Worm (Caenorhabditis elegans) whole organism, L1 larva: ENCODE data around the gene phf-15.
A peak's percentile ranks its signal among the peaks of the same experiment; 100 is the strongest.

Source experiments
- C04F5.9 ChIP-seq: sonication (generic microtip); optimal IDR thresholded peaks from 2 replicates; lab custom pipeline; 2016; ENCODE audit warnings: missing genetic modification characterization, missing compliant biosample characterization
- F16B12.6 ChIP-seq: fragments of 150-350 bp; optimal IDR thresholded peaks from 2 replicates; lab custom pipeline; 2014; ENCODE audit warnings: missing biosample characterization, missing genetic modification characterization
- Y116A8C.19 ChIP-seq: sonication (generic microtip); optimal IDR thresholded peaks from 2 replicates; lab custom pipeline; 2016; ENCODE audit warnings: missing compliant biosample characterization, missing genetic modification characterization, borderline replicate concordance
- aha-1 ChIP-seq: fragments of 150-350 bp; optimal IDR thresholded peaks from 2 replicates; lab custom pipeline; 2014; ENCODE audit warnings: missing biosample characterization, missing genetic modification characterization
- aly-2 ChIP-seq: fragments of 150-350 bp; optimal IDR thresholded peaks from 2 replicates; lab custom pipeline; 2014; ENCODE audit warnings: missing biosample characterization, missing genetic modification characterization
- blmp-1 ChIP-seq: fragments of 150-350 bp; optimal IDR thresholded peaks from 2 replicates; lab custom pipeline; 2014; ENCODE audit warnings: missing biosample characterization, missing genetic modification characterization
- ceh-8 ChIP-seq: fragments of 200-800 bp; sonication (Bioruptor generic); optimal IDR thresholded peaks from 2 replicates; lab custom pipeline; 2018; ENCODE audit warnings: mild to moderate bottlenecking, missing genetic modification characterization, moderate library complexity, missing compliant biosample characterization
- ceh-82 ChIP-seq, 3 experiments: fragments of 150-350 bp in 1 of 3; sonication (generic microtip) in 2 of 3; optimal IDR thresholded peaks; 2 replicates each; lab custom pipeline; 2014 to 2017; ENCODE audit warnings: missing biosample characterization in 3 of 3, missing genetic modification characterization in 3 of 3
- ceh-90 ChIP-seq: sonication (generic microtip); optimal IDR thresholded peaks from 2 replicates; lab custom pipeline; 2016; ENCODE audit warnings: missing genetic modification characterization, missing compliant biosample characterization
- dpl-1 ChIP-seq, 3 experiments: fragments of 150-350 bp in 2 of 3; sonication (generic microtip) in 1 of 3; optimal IDR thresholded peaks; 2 replicates each; lab custom pipeline; 2014 to 2017; ENCODE audit warnings: missing biosample characterization in 3 of 3, missing genetic modification characterization in 3 of 3, missing genetic modification reagents in 3 of 3
- efl-1 ChIP-seq, 4 experiments: fragments of 150-350 bp; optimal IDR thresholded peaks in 3 of 4; peaks in 1 of 4; 1 replicate in 1 of 4; 2 replicates in 3 of 4; lab custom pipeline; 2014; ENCODE audit warnings: missing biosample characterization in 2 of 4, missing genetic modification characterization in 2 of 4, missing genetic modification reagents in 2 of 4
- egl-13 ChIP-seq: sonication (generic microtip); optimal IDR thresholded peaks from 2 replicates; lab custom pipeline; 2016; ENCODE audit warnings: missing genotype, missing genetic modification reagents, missing genetic modification characterization, missing compliant biosample characterization
- egl-27 ChIP-seq, 2 experiments: fragments of 150-350 bp in 1 of 2; sonication (generic microtip); optimal IDR thresholded peaks; 3 replicates each; lab custom pipeline; 2017 to 2018; ENCODE audit warnings: missing biosample characterization in 2 of 2, missing genetic modification characterization in 2 of 2, missing genetic modification reagents in 2 of 2
- ets-5 ChIP-seq: fragments of 200-800 bp; sonication (Bioruptor generic); IDR thresholded peaks from 2 replicates; pipeline ENCODE4 v1.3.6; 2022; ENCODE audit warnings: missing genetic modification characterization, missing compliant biosample characterization
- fkh-4 ChIP-seq: sonication (generic microtip); optimal IDR thresholded peaks from 2 replicates; lab custom pipeline; 2016; ENCODE audit warnings: missing compliant biosample characterization, missing genetic modification characterization, borderline replicate concordance
- fkh-8 ChIP-seq: sonication (generic microtip); optimal IDR thresholded peaks from 2 replicates; lab custom pipeline; 2016; ENCODE audit warnings: mild to moderate bottlenecking, missing genetic modification characterization, missing compliant biosample characterization
- hlh-17 ChIP-seq: fragments of 200-800 bp; sonication (Bioruptor generic); optimal IDR thresholded peaks from 2 replicates; lab custom pipeline; 2018; ENCODE audit warnings: missing genetic modification characterization, mild to moderate bottlenecking, missing compliant biosample characterization, moderate library complexity, borderline replicate concordance
- hlh-4 ChIP-seq: sonication (generic microtip); optimal IDR thresholded peaks from 2 replicates; lab custom pipeline; 2016; ENCODE audit warnings: mild to moderate bottlenecking, missing genetic modification characterization, missing compliant biosample characterization
- irx-1 ChIP-seq: sonication (generic microtip); optimal IDR thresholded peaks from 2 replicates; lab custom pipeline; 2016; ENCODE audit warnings: missing genetic modification characterization, missing compliant biosample characterization
- isw-1 ChIP-seq: fragments of 200-800 bp; sonication (Bioruptor generic); IDR thresholded peaks from 2 replicates; pipeline ENCODE4 v1.3.6; 2022; ENCODE audit warnings: missing genetic modification characterization, missing compliant biosample characterization
- lin-14 ChIP-seq: fragments of 200-800 bp; sonication (Bioruptor generic); optimal IDR thresholded peaks from 2 replicates; lab custom pipeline; 2018; ENCODE audit warnings: mild to moderate bottlenecking, missing genetic modification characterization, moderate library complexity, missing compliant biosample characterization
- lin-15B ChIP-seq: fragments of 150-350 bp; sonication (generic microtip); optimal IDR thresholded peaks from 3 replicates; lab custom pipeline; 2014; ENCODE audit warnings: missing biosample characterization, missing genetic modification characterization
- lin-35 ChIP-seq, 2 experiments: fragments of 150-350 bp; optimal IDR thresholded peaks; 2 replicates each; lab custom pipeline; 2014; ENCODE audit warnings: missing biosample characterization in 2 of 2, missing genetic modification characterization in 2 of 2, missing genetic modification reagents in 2 of 2
- lsy-2 ChIP-seq, 2 experiments: fragments of 150-350 bp; optimal IDR thresholded peaks; 2 replicates each; lab custom pipeline; 2014; ENCODE audit warnings: missing biosample characterization in 2 of 2, missing genetic modification characterization in 2 of 2
- mab-9 ChIP-seq: fragments of 200-800 bp; sonication (Bioruptor generic); IDR thresholded peaks from 2 replicates; pipeline ENCODE4 v1.3.6; 2022; ENCODE audit warnings: missing genetic modification reagents, missing genetic modification characterization, missing compliant biosample characterization
- mep-1 ChIP-seq: fragments of 150-350 bp; optimal IDR thresholded peaks from 2 replicates; lab custom pipeline; 2014; ENCODE audit warnings: missing biosample characterization, missing genetic modification characterization
- nhr-11 ChIP-seq: fragments of 150-350 bp; optimal IDR thresholded peaks from 2 replicates; lab custom pipeline; 2014; ENCODE audit warnings: missing biosample characterization, missing genetic modification characterization
- nhr-19 ChIP-seq: fragments of 200-800 bp; sonication (Bioruptor generic); conservative IDR thresholded peaks from 2 replicates; pipeline ENCODE4 v1.3.6; 2022; ENCODE audit warnings: missing genetic modification characterization, missing compliant biosample characterization
- nhr-237 ChIP-seq: fragments of 150-350 bp; optimal IDR thresholded peaks from 2 replicates; lab custom pipeline; 2014; ENCODE audit warnings: missing biosample characterization, missing genetic modification characterization
- nhr-71 ChIP-seq: sonication (generic microtip); optimal IDR thresholded peaks from 2 replicates; lab custom pipeline; 2016; ENCODE audit warnings: mild to moderate bottlenecking, missing genetic modification characterization, moderate library complexity, missing compliant biosample characterization
- nhr-76 ChIP-seq: sonication (generic microtip); optimal IDR thresholded peaks from 2 replicates; lab custom pipeline; 2017; ENCODE audit warnings: missing biosample characterization, missing genetic modification characterization
- nhr-84 ChIP-seq: sonication (generic microtip); optimal IDR thresholded peaks from 2 replicates; lab custom pipeline; 2017; ENCODE audit warnings: missing biosample characterization, missing genetic modification characterization
- nhr-85 ChIP-seq: sonication (generic microtip); peaks from one replicate; lab custom pipeline; 2016; ENCODE audit warnings: missing genetic modification characterization, inconsistent platforms, missing compliant biosample characterization
- pax-3 ChIP-seq: fragments of 200-800 bp; sonication (Bioruptor generic); optimal IDR thresholded peaks from 2 replicates; lab custom pipeline; 2018; ENCODE audit warnings: mild to moderate bottlenecking, missing genetic modification characterization, moderate library complexity, missing compliant biosample characterization
- rnt-1 ChIP-seq: sonication (generic microtip); optimal IDR thresholded peaks from 2 replicates; lab custom pipeline; 2016; ENCODE audit warnings: mild to moderate bottlenecking, missing genetic modification characterization, moderate library complexity, missing compliant biosample characterization
- skn-1 ChIP-seq: fragments of 150-350 bp; optimal IDR thresholded peaks from 2 replicates; lab custom pipeline; 2014; ENCODE audit warnings: missing biosample characterization, missing genetic modification characterization
- snu-23 ChIP-seq: sonication (generic microtip); optimal IDR thresholded peaks from 2 replicates; lab custom pipeline; 2016; ENCODE audit warnings: missing genetic modification characterization, missing compliant biosample characterization
- swsn-7 ChIP-seq: sonication (generic microtip); optimal IDR thresholded peaks from 2 replicates; lab custom pipeline; 2016; ENCODE audit warnings: missing genetic modification characterization, missing compliant biosample characterization
- tbx-2 ChIP-seq: sonication (generic microtip); optimal IDR thresholded peaks from 2 replicates; lab custom pipeline; 2016; ENCODE audit warnings: missing genetic modification characterization, missing compliant biosample characterization
- unc-130 ChIP-seq: fragments of 150-350 bp; optimal IDR thresholded peaks from 2 replicates; lab custom pipeline; 2017; ENCODE audit warnings: missing biosample characterization, missing genetic modification characterization, inconsistent platforms
- unc-86 ChIP-seq: sonication (generic microtip); optimal IDR thresholded peaks from 2 replicates; lab custom pipeline; 2016; ENCODE audit warnings: missing genetic modification characterization, missing compliant biosample characterization
- unc-98 ChIP-seq: fragments of 200-800 bp; sonication (Bioruptor generic); IDR thresholded peaks from 2 replicates; pipeline ENCODE4 v1.3.6; 2022; ENCODE audit warnings: missing genetic modification characterization, missing compliant biosample characterization
- vab-15 ChIP-seq: sonication (generic microtip); optimal IDR thresholded peaks from 2 replicates; lab custom pipeline; 2017; ENCODE audit warnings: missing genotype, mild to moderate bottlenecking, missing genetic modification characterization, missing compliant biosample characterization
- xbp-1 ChIP-seq: sonication (generic microtip); optimal IDR thresholded peaks from 2 replicates; lab custom pipeline; 2016; ENCODE audit warnings: missing genetic modification characterization, missing compliant biosample characterization
- zag-1 ChIP-seq: fragments of 150-350 bp; optimal IDR thresholded peaks from 2 replicates; lab custom pipeline; 2014; ENCODE audit warnings: missing biosample characterization, missing genetic modification characterization
- zip-4 ChIP-seq: fragments of 200-800 bp; sonication (Bioruptor generic); optimal IDR thresholded peaks from 2 replicates; lab custom pipeline; 2018; ENCODE audit warnings: mild to moderate bottlenecking, missing genetic modification characterization, moderate library complexity, missing compliant biosample characterization
- ztf-11 ChIP-seq, 2 experiments: sonication (generic microtip); optimal IDR thresholded peaks; 2 replicates each; lab custom pipeline; 2016 to 2017; ENCODE audit warnings: missing genetic modification characterization in 2 of 2, missing biosample characterization in 1 of 2, missing compliant biosample characterization in 1 of 2

Gene phf-15

DNA sequence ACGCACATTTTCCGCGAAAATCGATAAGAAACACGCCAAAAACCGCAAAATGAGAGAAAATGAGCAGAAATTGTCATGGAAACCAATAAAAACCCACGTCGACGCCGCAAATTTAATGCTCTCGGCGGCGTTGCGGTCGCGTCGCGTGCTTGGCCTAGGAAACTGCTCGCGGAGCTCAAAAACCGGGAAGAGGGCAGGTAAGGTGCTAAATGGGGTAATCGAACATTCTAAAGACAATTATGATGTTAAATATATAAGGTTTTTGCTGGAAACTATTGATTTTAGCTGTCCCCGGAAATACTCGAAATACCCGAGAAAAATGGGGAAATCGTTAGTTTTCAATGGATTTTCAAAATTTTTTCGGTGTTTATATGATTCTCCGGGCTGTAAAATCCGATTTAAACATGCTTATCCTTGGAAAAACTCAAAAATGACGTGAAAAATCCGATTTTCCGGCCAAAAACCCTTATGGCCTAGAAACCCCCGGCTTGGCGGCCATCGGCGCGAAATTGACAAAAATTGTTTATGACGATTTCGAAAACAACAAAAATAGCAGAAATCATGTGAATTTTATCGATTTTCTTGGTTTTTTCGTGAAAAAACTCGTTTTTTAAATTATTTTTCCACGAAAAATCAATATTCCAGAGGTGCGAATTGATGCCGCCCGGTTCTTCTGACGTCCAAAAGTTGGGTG is at the start of gene phf-15:
Gene phf-15, plus strand, starts transcription at position 537 of the 694 bp plus-strand sequence.
- TF ChIP-seq fkh-8 (peak; percentile 55), tbx-2 (tag; lab: Kevin White, UChicago) (peak; percentile 31), lsy-2 (tag; optimal IDR thresholded peaks at IDR 0.05; lab: Kevin White, UChicago) (peak in 1 of 2 experiments; percentile 39), ceh-90 (peak; percentile 81), nhr-85 (tag; lab: Kevin White, UChicago) (peak; percentile 72), vab-15 (peak; percentile 16), lin-35 (GFP tag; optimal IDR thresholded peaks at IDR 0.05; lab: Kevin White, UChicago) (peak; percentile 13 to 14), aly-2 (tag; lab: Kevin White, UChicago) (no peak), snu-23 (GFP tag; lab: Kevin White, UChicago) (peak; percentile 13), F16B12.6 (tag; lab: Kevin White, UChicago) (peak; percentile 38), ceh-82 (tag; optimal IDR thresholded peaks at IDR 0.05; lab: Kevin White, UChicago) (peak in 1 of 3 experiments; percentile 12), pax-3 (tag; lab: Kevin White, UChicago) (peak; percentile 27), aha-1 (tag; lab: Kevin White, UChicago) (no peak), dpl-1 (GFP tag; optimal IDR thresholded peaks at IDR 0.05; lab: Kevin White, UChicago) (peak in 2 of 3 experiments; percentile 1 to 23), unc-86 (tag; lab: Kevin White, UChicago) (no peak), skn-1 (tag; lab: Kevin White, UChicago) (peak; percentile 12), mab-9 (GFP tag; lab: Robert Waterston, UW) (no peak), isw-1 (GFP tag; lab: Robert Waterston, UW) (peak; percentile 29; the same call in 1 of the 2 replicates), C04F5.9 (no peak), fkh-4 (peak; percentile 60), irx-1 (peak; percentile 58), rnt-1 (tag; lab: Kevin White, UChicago) (no peak), xbp-1 (tag; lab: Kevin White, UChicago) (peak; percentile 34), efl-1 (optimal IDR thresholded peaks at IDR 0.05; lab: Kevin White, UChicago) (peak; percentile 20 to 27), efl-1 (GFP tag; optimal IDR thresholded peaks at IDR 0.05 in 1 of 2; lab: Kevin White, UChicago) (peak; percentile 6 to 89)
- TF ChIP-seq, all 84 proteins: peak for 18

DNA sequence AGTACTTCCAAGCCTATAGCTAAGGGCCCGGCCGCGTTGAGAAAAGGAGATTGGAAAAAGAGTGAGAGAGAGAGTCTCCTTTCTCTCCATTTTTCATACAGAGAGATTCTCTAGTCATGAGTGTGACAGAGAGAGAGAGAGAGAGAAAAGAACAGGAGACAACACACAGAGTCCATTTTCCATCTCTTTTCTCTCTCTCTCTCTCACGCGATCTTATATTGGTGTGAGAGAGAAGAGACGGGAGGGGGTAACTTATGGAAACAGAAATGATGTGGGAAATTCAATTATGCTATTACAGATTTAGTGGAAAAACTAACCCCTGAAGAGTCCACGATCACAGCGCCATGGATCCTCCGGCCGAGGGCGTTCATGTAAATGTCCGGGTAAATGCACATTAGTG is 49.5 kb upstream of the phf-15 start:
- no peak for TF ChIP-seq hlh-17
- peak; percentile 12 for TF ChIP-seq xbp-1 (tag; lab: Kevin White, UChicago)
- TF ChIP-seq pax-3 (tag; lab: Kevin White, UChicago), result no peak
- no peak for TF ChIP-seq unc-98 (GFP tag; lab: Robert Waterston, UW)
- TF ChIP-seq mep-1, result peak; percentile 65
- TF ChIP-seq blmp-1, result peak; percentile 74
- TF ChIP-seq ceh-8, result no peak
- TF ChIP-seq tbx-2 (tag; lab: Kevin White, UChicago), result peak; percentile 40
- TF ChIP-seq ets-5 (GFP tag; lab: Robert Waterston, UW), result no peak
- peak; percentile 65 for TF ChIP-seq rnt-1 (tag; lab: Kevin White, UChicago)
- no peak for TF ChIP-seq irx-1
- peak; percentile 45 to 73 for TF ChIP-seq efl-1 (optimal IDR thresholded peaks at IDR 0.05; lab: Kevin White, UChicago)
- peak in 1 of 2 experiments; percentile 2 for TF ChIP-seq efl-1 (GFP tag; optimal IDR thresholded peaks at IDR 0.05 in 1 of 2; lab: Kevin White, UChicago)
- no peak for TF ChIP-seq isw-1 (GFP tag; lab: Robert Waterston, UW)
- TF ChIP-seq swsn-7 (tag; lab: Kevin White, UChicago), result peak; percentile 27
- TF ChIP-seq fkh-8, result peak; percentile 40
- peak in 1 of 3 experiments; percentile 29 for TF ChIP-seq ceh-82 (tag; optimal IDR thresholded peaks at IDR 0.05; lab: Kevin White, UChicago)
- peak; percentile 47 for TF ChIP-seq nhr-19 (GFP tag; lab: Robert Waterston, UW)
- peak; percentile 54 to 61 for TF ChIP-seq lin-35 (GFP tag; optimal IDR thresholded peaks at IDR 0.05; lab: Kevin White, UChicago)
- TF ChIP-seq dpl-1 (GFP tag; optimal IDR thresholded peaks at IDR 0.05; lab: Kevin White, UChicago), result peak in 2 of 3 experiments; percentile 11 to 27
- no peak for TF ChIP-seq nhr-237 (tag; lab: Kevin White, UChicago)
- TF ChIP-seq hlh-4 (tag; lab: Kevin White, UChicago), result no peak
- TF ChIP-seq aly-2 (tag; lab: Kevin White, UChicago), result no peak
- TF ChIP-seq nhr-11 (tag; lab: Kevin White, UChicago), result no peak
- no peak for TF ChIP-seq egl-13
- TF ChIP-seq lin-15B, result no peak
- TF ChIP-seq nhr-71, result peak; percentile 69
- no peak for TF ChIP-seq ztf-11 (tag; optimal IDR thresholded peaks at IDR 0.05; lab: Kevin White, UChicago)
- TF ChIP-seq nhr-85 (tag; lab: Kevin White, UChicago), result peak; percentile 75
- no peak for TF ChIP-seq egl-27 (tag; optimal IDR thresholded peaks at IDR 0.05; lab: Kevin White, UChicago)
- no peak for TF ChIP-seq nhr-84
- TF ChIP-seq unc-86 (tag; lab: Kevin White, UChicago), result no peak
- no peak for TF ChIP-seq Y116A8C.19
- no peak for TF ChIP-seq unc-130 (tag; lab: Kevin White, UChicago)
- no peak for TF ChIP-seq zip-4
- TF ChIP-seq zag-1 (tag; lab: Kevin White, UChicago), result no peak
- no peak for TF ChIP-seq nhr-76 (tag; lab: Kevin White, UChicago)
- TF ChIP-seq lin-14 (GFP tag; lab: Kevin White, UChicago), result peak; percentile 79
